Worm (Caenorhabditis elegans) whole organism, young adult: ENCODE data around the gene ZK377.15.

ENCODE experiments used
- Y95B8A.8 ChIP-seq: fragments of 200-800 bp; sonication (Bioruptor generic); IDR thresholded peaks from 2 replicates; pipeline ENCODE4 v1.3.6; 2022; ENCODE audit warnings: missing genetic modification reagents, missing genetic modification characterization, missing compliant biosample characterization
- attf-3 ChIP-seq: fragments of 200-800 bp; sonication (Bioruptor generic); conservative IDR thresholded peaks from 2 replicates; pipeline ENCODE4 v1.3.6; 2022; ENCODE audit warnings: missing genetic modification reagents, missing genetic modification characterization, missing compliant biosample characterization
- dpl-1 ChIP-seq: fragments of 150-350 bp; optimal IDR thresholded peaks from 2 replicates; lab custom pipeline; 2014; ENCODE audit warnings: missing biosample characterization, missing genetic modification reagents, missing genetic modification characterization
- lin-26 ChIP-seq: fragments of 200-800 bp; sonication (Bioruptor generic); IDR thresholded peaks from 2 replicates; pipeline ENCODE4 v1.3.6; 2022; ENCODE audit warnings: missing genetic modification reagents, missing genetic modification characterization, missing compliant biosample characterization
- lin-35 ChIP-seq, 3 experiments: fragments of 150-350 bp in 2 of 3; sonication (generic microtip) in 1 of 3; optimal IDR thresholded peaks; 2 replicates each; lab custom pipeline; 2014 to 2018; ENCODE audit warnings: missing biosample characterization in 3 of 3, missing genetic modification characterization in 3 of 3, missing genetic modification reagents in 3 of 3
- snpc-3.4 ChIP-seq: sonication (generic microtip); optimal IDR thresholded peaks from 2 replicates; lab custom pipeline; 2017; ENCODE audit warnings: missing genetic modification characterization, mild to moderate bottlenecking, missing compliant biosample characterization, antibody characterized with exemption, moderate library complexity, missing genotype, missing genetic modification reagents
- ztf-6 ChIP-seq: fragments of 200-800 bp; sonication (Bioruptor generic); IDR thresholded peaks from 2 replicates; pipeline ENCODE4 v1.3.6; 2022; ENCODE audit warnings: missing genetic modification reagents, missing genetic modification characterization, missing compliant biosample characterization

DNA sequence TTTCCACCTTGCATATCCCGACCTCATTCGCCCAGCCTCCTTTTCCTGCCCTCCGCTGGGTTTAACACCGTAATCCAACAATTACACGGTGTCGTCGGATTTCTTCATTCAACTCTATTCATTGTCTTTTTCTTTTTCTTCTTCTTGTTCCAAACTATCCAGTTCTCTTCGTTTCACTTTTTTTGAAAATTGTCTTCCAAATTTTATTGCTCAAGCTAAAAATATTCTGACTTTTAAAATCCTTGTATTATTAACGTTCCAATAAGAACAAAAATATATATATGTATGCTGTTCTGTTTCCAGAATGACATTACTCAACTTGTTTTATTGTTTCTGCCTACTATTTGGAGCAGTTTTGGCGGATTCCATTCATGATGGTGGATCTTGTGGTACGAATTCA, 14.3 kb upstream of the ZK377.15 start, which contains the start of gene wrt-6:
- no peak for TF ChIP-seq dpl-1 (GFP tag; lab: Kevin White, UChicago)
- no peak for TF ChIP-seq Y95B8A.8 (GFP tag; lab: Robert Waterston, UW)
- no peak for TF ChIP-seq snpc-3.4 (tag; lab: Kevin White, UChicago)
- TF ChIP-seq lin-26 (GFP tag; lab: Robert Waterston, UW) = no peak
- TF ChIP-seq lin-35 (GFP tag; optimal IDR thresholded peaks at IDR 0.05; lab: Kevin White, UChicago) = no peak
- TF ChIP-seq ztf-6 (GFP tag; lab: Robert Waterston, UW) = no peak
- TF ChIP-seq attf-3 (GFP tag; lab: Robert Waterston, UW) = no peak
